Fruit fly (Drosophila melanogaster): ENCODE results near the gene NimC1.

DNA sequence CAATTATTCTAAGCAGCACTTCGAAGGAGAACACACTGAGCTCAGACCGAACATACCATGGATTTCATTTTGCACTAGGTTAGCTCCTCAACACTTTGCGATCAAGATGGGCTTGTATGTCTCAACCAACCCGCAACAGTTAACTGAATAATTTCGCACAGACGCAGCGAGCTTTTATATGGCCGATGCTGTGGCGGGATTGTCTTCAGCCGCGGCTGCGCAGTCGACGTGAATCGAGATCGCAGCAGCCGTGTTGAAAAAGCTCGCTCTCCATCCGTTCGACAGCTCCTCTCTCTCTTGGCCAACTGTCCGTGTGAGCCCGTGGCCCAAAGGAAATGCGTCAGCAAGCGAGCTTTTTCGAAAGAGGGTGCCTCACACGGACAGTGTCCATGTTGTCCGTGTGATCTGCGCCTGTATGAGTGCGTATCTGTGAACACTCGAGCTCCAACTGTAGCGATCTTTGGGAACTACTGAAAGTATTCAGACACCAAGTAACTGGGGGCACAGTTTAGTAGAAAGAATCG lies 42.0 kb downstream of the NimC1 start, which contains the start of gene Vajk2:
- TF ChIP-seq br (GFP tag; optimal IDR thresholded peaks at IDR 0.05) (no peak), sv (GFP tag; optimal IDR thresholded peaks at IDR 0.05) (no peak), fru (GFP tag; optimal IDR thresholded peaks at IDR 0.05) (no peak), psq (GFP tag; optimal IDR thresholded peaks at IDR 0.05) (no peak), pan (optimal IDR thresholded peaks at IDR 0.05) (no peak)
